Fruit fly (Drosophila melanogaster): ENCODE results near the gene Dad.

dm6 chr3R:17060244-17060664 is 6.4 kb downstream of the Dad start:
- TF ChIP-seq Lim3 (GFP tag; IDR thresholded peaks at IDR 0.05) (no peak), ase (GFP tag; IDR thresholded peaks at IDR 0.05) (no peak), sens-2 (GFP tag; IDR thresholded peaks at IDR 0.05) (no peak), CG4854 (GFP tag; optimal IDR thresholded peaks at IDR 0.05) (no peak), pb (GFP tag; optimal IDR thresholded peaks at IDR 0.05) (no peak), CG43689 (GFP tag; IDR thresholded peaks at IDR 0.05) (no peak)

Data from whole organism, embryonic.